Worm (Caenorhabditis elegans): Measurements from ENCODE around the gene his-61.

Gene his-61

ce11 chrIV:7508850-7509249 is 22.8 kb upstream of the his-61 start:
- TF ChIP-seq snpc-4 (tag; optimal IDR thresholded peaks at IDR 0.05), result no peak
- peak; percentile 73 for TF ChIP-seq lsy-2 (tag; optimal IDR thresholded peaks at IDR 0.05)

- TF ChIP-seq nhr-237 (tag; optimal IDR thresholded peaks at IDR 0.05) (peak; percentile 72), mep-1 (tag; optimal IDR thresholded peaks at IDR 0.05) (peak; percentile 47), hlh-1 (tag; optimal IDR thresholded peaks at IDR 0.05) (peak; percentile 14), elt-3 (tag; optimal IDR thresholded peaks at IDR 0.05) (no peak), unc-62 (GFP tag; optimal IDR thresholded peaks at IDR 0.05) (no peak), drap-1 (GFP tag; optimal IDR thresholded peaks at IDR 0.05) (no peak)
Measured at ce11 chrIV:7507841-7508509, 22.0 kb upstream of the his-61 start, which contains the start of the genes vdac-1 and R05G6.5. Gene vdac-1 (minus strand): TSS chrIV:7507891. Gene R05G6.5 (plus strand): TSS chrIV:7508367.

ce11 chrIV:7507305-7507704 is 21.3 kb upstream of the his-61 start:
- no peak for TF ChIP-seq nhr-76 (tag; optimal IDR thresholded peaks at IDR 0.05)
- no peak for TF ChIP-seq sptf-1 (tag; optimal IDR thresholded peaks at IDR 0.05)
- TF ChIP-seq zip-8 (tag; optimal IDR thresholded peaks at IDR 0.05), result no peak
- TF ChIP-seq mab-5 (tag; optimal IDR thresholded peaks at IDR 0.05), result no peak

ce11 chrIV:7506711-7507110 is 20.7 kb upstream of the his-61 start:
- TF ChIP-seq tbx-8 (GFP tag; optimal IDR thresholded peaks at IDR 0.05) (no peak), ham-2 (GFP tag; optimal IDR thresholded peaks at IDR 0.05) (no peak), ceh-43 (GFP tag; optimal IDR thresholded peaks at IDR 0.05) (no peak), M03D4.4 (tag; optimal IDR thresholded peaks at IDR 0.05) (no peak), nhr-76 (tag; optimal IDR thresholded peaks at IDR 0.05) (no peak), sptf-1 (tag; optimal IDR thresholded peaks at IDR 0.05) (no peak), zip-8 (tag; optimal IDR thresholded peaks at IDR 0.05) (no peak)

- TF ChIP-seq ceh-39 (tag; optimal IDR thresholded peaks at IDR 0.05), result no peak
- TF ChIP-seq nhr-76 (tag; optimal IDR thresholded peaks at IDR 0.05), result no peak
- TF ChIP-seq unc-120 (tag; optimal IDR thresholded peaks at IDR 0.05; ENCODE audit: poor library complexity, severe bottlenecking), result no peak
- TF ChIP-seq unc-62 (GFP tag; optimal IDR thresholded peaks at IDR 0.05), result no peak
- no peak for TF ChIP-seq mep-1 (tag; optimal IDR thresholded peaks at IDR 0.05)
Measured at ce11 chrIV:7505866-7506488, 20.0 kb upstream of the his-61 start.

- TF ChIP-seq ceh-43 (GFP tag; optimal IDR thresholded peaks at IDR 0.05) (no peak), nhr-28 (tag; optimal IDR thresholded peaks at IDR 0.05) (no peak), sem-2 (GFP tag; optimal IDR thresholded peaks at IDR 0.05) (no peak), mls-2 (tag; optimal IDR thresholded peaks at IDR 0.05) (no peak), blmp-1 (tag; optimal IDR thresholded peaks at IDR 0.05) (no peak), tbx-8 (GFP tag; optimal IDR thresholded peaks at IDR 0.05) (no peak), bed-3 (GFP tag; optimal IDR thresholded peaks at IDR 0.05) (no peak), lin-13 (tag; optimal IDR thresholded peaks at IDR 0.05) (no peak), unc-120 (tag; optimal IDR thresholded peaks at IDR 0.05; ENCODE audit: poor library complexity, severe bottlenecking) (no peak), nhr-2 (tag; optimal IDR thresholded peaks at IDR 0.05) (no peak), pha-4 (tag; optimal IDR thresholded peaks at IDR 0.05) (no peak)
Measured at ce11 chrIV:7503322-7503721, 17.3 kb upstream of the his-61 start, which contains the start of gene glt-6. Gene glt-6 (plus strand): TSS chrIV:7503622.

- TF ChIP-seq ztf-11 (tag; optimal IDR thresholded peaks at IDR 0.05) (no peak), nhr-237 (tag; optimal IDR thresholded peaks at IDR 0.05) (no peak), elt-3 (tag; optimal IDR thresholded peaks at IDR 0.05) (no peak), lin-13 (tag; optimal IDR thresholded peaks at IDR 0.05) (no peak), flh-1 (GFP tag; optimal IDR thresholded peaks at IDR 0.05) (no peak), M03D4.4 (tag; optimal IDR thresholded peaks at IDR 0.05) (no peak), ceh-39 (tag; optimal IDR thresholded peaks at IDR 0.05) (no peak), drap-1 (GFP tag; optimal IDR thresholded peaks at IDR 0.05) (no peak), sem-2 (GFP tag; optimal IDR thresholded peaks at IDR 0.05) (no peak), ceh-43 (GFP tag; optimal IDR thresholded peaks at IDR 0.05) (no peak), unc-39 (tag; optimal IDR thresholded peaks at IDR 0.05) (no peak), nhr-2 (tag; optimal IDR thresholded peaks at IDR 0.05) (no peak), ces-1 (GFP tag; optimal IDR thresholded peaks at IDR 0.05) (no peak), hlh-1 (tag; optimal IDR thresholded peaks at IDR 0.05) (no peak), snpc-4 (tag; optimal IDR thresholded peaks at IDR 0.05) (no peak)
Measured at ce11 chrIV:7501337-7501736, 15.3 kb upstream of the his-61 start, which contains the start of gene F55G1.15. Gene F55G1.15 (minus strand): TSS chrIV:7501437.
